Worm (Caenorhabditis elegans) whole organism, L1 larva: Measurements from ENCODE around the gene wago-5.

Source experiments
- blmp-1 ChIP-seq: fragments of 150-350 bp; optimal IDR thresholded peaks from 2 replicates; lab custom pipeline; 2014; ENCODE audit warnings: missing biosample characterization, missing genetic modification characterization
- dsc-1 ChIP-seq: sonication (generic microtip); optimal IDR thresholded peaks from 2 replicates; lab custom pipeline; 2016; ENCODE audit warnings: mild to moderate bottlenecking, missing genetic modification characterization, missing compliant biosample characterization
- egl-27 ChIP-seq, 2 experiments: fragments of 150-350 bp in 1 of 2; sonication (generic microtip); optimal IDR thresholded peaks; 3 replicates each; lab custom pipeline; 2017 to 2018; ENCODE audit warnings: missing biosample characterization in 2 of 2, missing genetic modification characterization in 2 of 2, missing genetic modification reagents in 2 of 2
- fos-1 ChIP-seq: fragments of 150-350 bp; optimal IDR thresholded peaks from 2 replicates; lab custom pipeline; 2014; ENCODE audit warnings: missing biosample characterization, missing genetic modification characterization
- irx-1 ChIP-seq: sonication (generic microtip); optimal IDR thresholded peaks from 2 replicates; lab custom pipeline; 2016; ENCODE audit warnings: missing genetic modification characterization, missing compliant biosample characterization
- jun-1 ChIP-seq: fragments of 150-350 bp; optimal IDR thresholded peaks from 2 replicates; lab custom pipeline; 2014; ENCODE audit warnings: missing biosample characterization, missing genetic modification reagents, missing genetic modification characterization
- lin-39 ChIP-seq: fragments of 150-350 bp; optimal IDR thresholded peaks from 2 replicates; lab custom pipeline; 2014; ENCODE audit warnings: missing biosample characterization, missing genetic modification reagents, missing genetic modification characterization
- nhr-20 ChIP-seq: sonication (generic microtip); optimal IDR thresholded peaks from 2 replicates; lab custom pipeline; 2016; ENCODE audit warnings: mild to moderate bottlenecking, missing genetic modification characterization, missing compliant biosample characterization
- nhr-237 ChIP-seq: fragments of 150-350 bp; optimal IDR thresholded peaks from 2 replicates; lab custom pipeline; 2014; ENCODE audit warnings: missing biosample characterization, missing genetic modification characterization
- nhr-71 ChIP-seq: sonication (generic microtip); optimal IDR thresholded peaks from 2 replicates; lab custom pipeline; 2016; ENCODE audit warnings: mild to moderate bottlenecking, missing genetic modification characterization, moderate library complexity, missing compliant biosample characterization
- nhr-76 ChIP-seq: sonication (generic microtip); optimal IDR thresholded peaks from 2 replicates; lab custom pipeline; 2017; ENCODE audit warnings: missing biosample characterization, missing genetic modification characterization
- snpc-4 ChIP-seq: fragments of 150-350 bp; optimal IDR thresholded peaks from 2 replicates; lab custom pipeline; 2014; ENCODE audit warnings: missing biosample characterization, missing genetic modification characterization
- zip-4 ChIP-seq: fragments of 200-800 bp; sonication (Bioruptor generic); optimal IDR thresholded peaks from 2 replicates; lab custom pipeline; 2018; ENCODE audit warnings: mild to moderate bottlenecking, missing genetic modification characterization, moderate library complexity, missing compliant biosample characterization
- ztf-11 ChIP-seq, 2 experiments: sonication (generic microtip); optimal IDR thresholded peaks; 2 replicates each; lab custom pipeline; 2016 to 2017; ENCODE audit warnings: missing genetic modification characterization in 2 of 2, missing biosample characterization in 1 of 2, missing compliant biosample characterization in 1 of 2

DNA sequence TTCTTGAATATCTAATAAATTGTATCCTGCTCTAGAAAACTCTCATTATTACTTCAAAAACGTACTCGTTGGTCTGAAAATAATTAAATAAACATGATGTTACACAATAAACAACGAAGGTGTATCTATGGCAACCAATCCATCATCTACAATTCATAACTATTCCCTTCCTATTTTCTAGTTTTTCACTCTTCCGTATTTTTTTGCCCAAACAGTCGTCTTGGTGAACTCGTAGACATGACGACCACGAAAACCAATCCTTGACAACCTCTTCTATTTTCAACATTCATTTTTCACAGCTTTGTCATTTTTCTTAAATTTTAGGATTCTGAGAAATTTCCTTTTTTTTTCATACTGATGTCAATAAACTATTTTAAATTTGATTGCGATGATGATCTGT is 26.5 kb downstream of the wago-5 start, which contains the start of gene K05F1.13:
- TF ChIP-seq nhr-71 (tag; lab: Kevin White, UChicago): no peak
- TF ChIP-seq blmp-1 (tag; lab: Kevin White, UChicago): no peak
- no peak for TF ChIP-seq lin-39 (tag; lab: Kevin White, UChicago)
- TF ChIP-seq zip-4 (GFP tag; lab: Kevin White, UChicago): no peak
- no peak for TF ChIP-seq egl-27 (tag; optimal IDR thresholded peaks at IDR 0.05; lab: Kevin White, UChicago)
- no peak for TF ChIP-seq ztf-11 (tag; optimal IDR thresholded peaks at IDR 0.05; lab: Kevin White, UChicago)
- no peak for TF ChIP-seq snpc-4 (tag; lab: Kevin White, UChicago)
- TF ChIP-seq jun-1 (tag; lab: Kevin White, UChicago): no peak
- TF ChIP-seq fos-1 (tag; lab: Kevin White, UChicago): no peak
- TF ChIP-seq nhr-237 (tag; lab: Kevin White, UChicago): no peak
- TF ChIP-seq nhr-76 (tag; lab: Kevin White, UChicago): no peak
- no peak for TF ChIP-seq nhr-20 (tag; lab: Kevin White, UChicago)
- TF ChIP-seq dsc-1: no peak
- TF ChIP-seq irx-1 (tag; lab: Kevin White, UChicago): no peak
